Worm (Caenorhabditis elegans) whole organism, young adult: ENCODE measurements around the gene tig-2.
A peak's percentile ranks its signal among the peaks of the same experiment; 100 is the strongest.

ENCODE experiments used
- B0035.1 ChIP-seq: sonication (generic microtip); optimal IDR thresholded peaks from 2 replicates; lab custom pipeline; 2016; ENCODE audit warnings: missing genetic modification characterization, mild to moderate bottlenecking, missing compliant biosample characterization, missing genotype, missing genetic modification reagents
- B0261.1 ChIP-seq: sonication (generic microtip); optimal IDR thresholded peaks from 2 replicates; lab custom pipeline; 2016; ENCODE audit warnings: mild to moderate bottlenecking, missing genetic modification characterization, moderate library complexity, missing compliant biosample characterization
- T07F8.4 ChIP-seq: sonication (generic microtip); optimal IDR thresholded peaks from 2 replicates; lab custom pipeline; 2016; ENCODE audit warnings: mild to moderate bottlenecking, missing genetic modification characterization, moderate library complexity, missing compliant biosample characterization
- T26A5.8 ChIP-seq: sonication (generic microtip); optimal IDR thresholded peaks from 2 replicates; lab custom pipeline; 2016; ENCODE audit warnings: missing genetic modification characterization, missing compliant biosample characterization
- Y53G8AR.9 ChIP-seq: fragments of 200-800 bp; sonication (Bioruptor generic); conservative IDR thresholded peaks from 2 replicates; pipeline ENCODE4 v1.3.6; 2022; ENCODE audit warnings: missing genetic modification reagents, missing genetic modification characterization, missing compliant biosample characterization
- Y67H2A.10 ChIP-seq: fragments of 200-800 bp; sonication (Bioruptor generic); conservative IDR thresholded peaks from 2 replicates; pipeline ENCODE4 v1.3.6; 2022; ENCODE audit warnings: missing genetic modification reagents, missing genetic modification characterization, missing compliant biosample characterization
- Y95B8A.8 ChIP-seq: fragments of 200-800 bp; sonication (Bioruptor generic); IDR thresholded peaks from 2 replicates; pipeline ENCODE4 v1.3.6; 2022; ENCODE audit warnings: missing genetic modification reagents, missing genetic modification characterization, missing compliant biosample characterization
- aptf-2 ChIP-seq: fragments of 200-800 bp; sonication (Bioruptor generic); conservative IDR thresholded peaks from 2 replicates; pipeline ENCODE4 v1.3.6; 2022; ENCODE audit warnings: missing genetic modification reagents, missing genetic modification characterization, missing compliant biosample characterization
- atf-7 ChIP-seq: sonication (generic microtip); optimal IDR thresholded peaks from 2 replicates; lab custom pipeline; 2017; ENCODE audit warnings: mild to moderate bottlenecking, missing genetic modification characterization, missing compliant biosample characterization
- cebp-2 ChIP-seq: fragments of 200-800 bp; sonication (Bioruptor generic); IDR thresholded peaks from 2 replicates; pipeline ENCODE4 v1.3.6; 2022; ENCODE audit warnings: missing genetic modification characterization, missing compliant biosample characterization
- ceh-91 ChIP-seq: fragments of 200-800 bp; sonication (Bioruptor generic); IDR thresholded peaks from 2 replicates; pipeline ENCODE4 v1.3.6; 2022; ENCODE audit warnings: missing genetic modification reagents, missing genetic modification characterization, missing compliant biosample characterization
- chd-7 ChIP-seq: sonication (generic microtip); optimal IDR thresholded peaks from 2 replicates; lab custom pipeline; 2016; ENCODE audit warnings: mild to moderate bottlenecking, missing genetic modification characterization, moderate library complexity, missing compliant biosample characterization
- die-1 ChIP-seq: sonication (generic microtip); optimal IDR thresholded peaks from 2 replicates; lab custom pipeline; 2016; ENCODE audit warnings: missing genotype, mild to moderate bottlenecking, missing genetic modification characterization, missing compliant biosample characterization
- egrh-3 ChIP-seq: fragments of 200-800 bp; sonication (Bioruptor generic); IDR thresholded peaks from 2 replicates; pipeline ENCODE4 v1.3.6; 2022; ENCODE audit warnings: missing genetic modification reagents, missing genetic modification characterization, missing compliant biosample characterization
- ets-4 ChIP-seq: fragments of 200-800 bp; sonication (Bioruptor generic); optimal IDR thresholded peaks from 2 replicates; lab custom pipeline; 2018; ENCODE audit warnings: mild to moderate bottlenecking, missing genetic modification characterization, missing compliant biosample characterization
- him-1 ChIP-seq: sonication (generic microtip); optimal IDR thresholded peaks from 2 replicates; lab custom pipeline; 2016; ENCODE audit warnings: missing genotype, missing genetic modification reagents, missing genetic modification characterization, missing compliant biosample characterization
- hmg-1.2 ChIP-seq: fragments of 200-800 bp; sonication (Bioruptor generic); IDR thresholded peaks from 2 replicates; pipeline ENCODE4 v1.3.6; 2022; ENCODE audit warnings: missing genetic modification reagents, missing genetic modification characterization, missing compliant biosample characterization
- hmg-20 ChIP-seq: fragments of 200-800 bp; sonication (Bioruptor generic); IDR thresholded peaks from 2 replicates; pipeline ENCODE4 v1.3.6; 2022; ENCODE audit warnings: missing genetic modification reagents, missing genetic modification characterization, missing compliant biosample characterization
- lin-26 ChIP-seq: fragments of 200-800 bp; sonication (Bioruptor generic); IDR thresholded peaks from 2 replicates; pipeline ENCODE4 v1.3.6; 2022; ENCODE audit warnings: missing genetic modification reagents, missing genetic modification characterization, missing compliant biosample characterization
- lin-40 ChIP-seq: sonication (generic microtip); optimal IDR thresholded peaks from 2 replicates; lab custom pipeline; 2016; ENCODE audit warnings: missing genetic modification characterization, mild to moderate bottlenecking, missing compliant biosample characterization, missing genotype, missing genetic modification reagents
- lin-54 ChIP-seq: fragments of 200-800 bp; sonication (Bioruptor generic); optimal IDR thresholded peaks from 2 replicates; lab custom pipeline; 2018; ENCODE audit warnings: mild to moderate bottlenecking, missing genetic modification characterization, missing compliant biosample characterization
- lsy-27 ChIP-seq: sonication (generic microtip); optimal IDR thresholded peaks from 2 replicates; lab custom pipeline; 2017; ENCODE audit warnings: missing genetic modification characterization, mild to moderate bottlenecking, missing compliant biosample characterization, antibody characterized with exemption, missing genotype, borderline replicate concordance; ENCODE audit not compliant: insufficient read depth
- madf-3 ChIP-seq: fragments of 200-800 bp; sonication (Bioruptor generic); IDR thresholded peaks from 2 replicates; pipeline ENCODE4 v1.3.6; 2022; ENCODE audit warnings: missing genetic modification reagents, missing genetic modification characterization, missing compliant biosample characterization
- madf-8 ChIP-seq: fragments of 200-800 bp; sonication (Bioruptor generic); conservative IDR thresholded peaks from 2 replicates; pipeline ENCODE4 v1.3.6; 2022; ENCODE audit warnings: missing genetic modification reagents, missing genetic modification characterization, missing compliant biosample characterization
- mel-28 ChIP-seq: sonication (generic microtip); optimal IDR thresholded peaks from 2 replicates; lab custom pipeline; 2016; ENCODE audit warnings: borderline replicate concordance, mild to moderate bottlenecking, missing genetic modification characterization, missing compliant biosample characterization
- mes-4 ChIP-seq: sonication (generic microtip); optimal IDR thresholded peaks from 2 replicates; lab custom pipeline; 2016; ENCODE audit warnings: missing genotype, missing genetic modification characterization, missing compliant biosample characterization
- mxl-1 ChIP-seq: sonication (generic microtip); optimal IDR thresholded peaks from 2 replicates; lab custom pipeline; 2016; ENCODE audit warnings: missing genetic modification characterization, missing compliant biosample characterization
- nhr-90 ChIP-seq: sonication (generic microtip); optimal IDR thresholded peaks from 2 replicates; lab custom pipeline; 2016; ENCODE audit warnings: missing genotype, mild to moderate bottlenecking, missing genetic modification characterization, missing compliant biosample characterization
- pbrm-1 ChIP-seq: fragments of 200-800 bp; sonication (Bioruptor generic); IDR thresholded peaks from 2 replicates; pipeline ENCODE4 v1.3.6; 2022; ENCODE audit warnings: missing genetic modification reagents, missing genetic modification characterization, missing compliant biosample characterization
- rec-8 ChIP-seq, 2 experiments: sonication (generic microtip); optimal IDR thresholded peaks; 2 replicates each; lab custom pipeline; 2016; ENCODE audit warnings: mild to moderate bottlenecking in 2 of 2, missing genetic modification characterization in 2 of 2, missing genetic modification reagents in 2 of 2, missing genotype in 2 of 2, missing biosample characterization in 1 of 2, missing compliant biosample characterization in 1 of 2, moderate library complexity in 1 of 2
- sdz-38 ChIP-seq: sonication (generic microtip); optimal IDR thresholded peaks from 2 replicates; lab custom pipeline; 2016; ENCODE audit warnings: missing genotype, missing genetic modification characterization, missing compliant biosample characterization
- snpc-1.3 ChIP-seq: sonication (generic microtip); optimal IDR thresholded peaks from 2 replicates; lab custom pipeline; 2017; ENCODE audit warnings: missing genetic modification characterization, mild to moderate bottlenecking, missing compliant biosample characterization, antibody characterized with exemption, moderate library complexity, missing genotype, missing genetic modification reagents; ENCODE audit not compliant: insufficient read depth
- unc-62 ChIP-seq: fragments of 150-350 bp; optimal IDR thresholded peaks from 2 replicates; lab custom pipeline; 2014; ENCODE audit warnings: missing biosample characterization, missing genetic modification reagents, missing genetic modification characterization
- zfh-2 ChIP-seq: fragments of 200-800 bp; sonication (Bioruptor generic); conservative IDR thresholded peaks from 2 replicates; pipeline ENCODE4 v1.3.6; 2022; ENCODE audit warnings: missing genetic modification reagents, missing genetic modification characterization, missing compliant biosample characterization
- ztf-26 ChIP-seq: sonication (generic microtip); optimal IDR thresholded peaks from 2 replicates; lab custom pipeline; 2017; ENCODE audit warnings: missing genetic modification characterization, missing compliant biosample characterization
- ztf-3 ChIP-seq: fragments of 200-800 bp; sonication (Bioruptor generic); optimal IDR thresholded peaks from 2 replicates; lab custom pipeline; 2018; ENCODE audit warnings: mild to moderate bottlenecking, missing genetic modification characterization, missing compliant biosample characterization

tig-2 gene

DNA sequence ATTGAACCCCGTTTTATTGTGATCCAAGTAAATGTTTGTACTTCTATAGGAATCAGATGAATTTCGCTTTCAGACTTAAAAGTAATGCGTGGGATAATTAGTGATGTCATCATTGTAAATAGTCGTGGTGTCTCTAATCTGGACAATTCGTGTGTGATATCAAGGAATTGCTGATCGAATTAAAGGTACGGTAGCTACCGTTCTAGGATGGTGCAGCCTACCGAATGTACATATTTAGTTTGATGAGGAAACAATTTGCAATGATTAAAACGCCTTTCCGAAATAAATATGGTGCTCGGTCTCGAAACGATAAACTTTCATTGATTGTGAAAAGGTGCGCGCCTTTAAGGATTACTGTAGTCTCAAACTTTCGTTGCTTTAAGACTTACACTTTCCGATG lies 28.6 kb upstream of the tig-2 start (continued):
- no peak for TF ChIP-seq chd-7
- TF ChIP-seq aptf-2 (GFP tag; lab: Robert Waterston, UW) = no peak
- no peak for TF ChIP-seq die-1 (tag; lab: Kevin White, UChicago)
- TF ChIP-seq lin-26 = no peak
- no peak for TF ChIP-seq atf-7 (tag; lab: Kevin White, UChicago)
- no peak for TF ChIP-seq mxl-1
- no peak for TF ChIP-seq unc-62 (GFP tag; lab: Kevin White, UChicago)
- no peak for TF ChIP-seq zfh-2 (GFP tag; lab: Robert Waterston, UW)
- no peak for TF ChIP-seq pbrm-1 (GFP tag; lab: Robert Waterston, UW)
- no peak for TF ChIP-seq cebp-2 (GFP tag; lab: Robert Waterston, UW)
- TF ChIP-seq rec-8 (tag; optimal IDR thresholded peaks at IDR 0.05; lab: Kevin White, UChicago) = no peak
- TF ChIP-seq lin-54 (GFP tag; lab: Kevin White, UChicago) = no peak
- TF ChIP-seq mes-4 (tag; lab: Kevin White, UChicago) = no peak
- TF ChIP-seq hmg-1.2 (GFP tag; lab: Robert Waterston, UW) = peak; percentile 14; the same call in 1 of the 2 replicates
- no peak for TF ChIP-seq lsy-27 (tag; lab: Kevin White, UChicago)
- TF ChIP-seq lin-40 (tag; lab: Kevin White, UChicago) = no peak
- TF ChIP-seq Y67H2A.10 (GFP tag; lab: Robert Waterston, UW) = no peak
- 0 out of 2 replicates have a peak, but pooled peaks have one; percentile 39 for TF ChIP-seq Y95B8A.8 (GFP tag; lab: Robert Waterston, UW)
- peak; percentile 78; the same call in 1 of the 2 replicates for TF ChIP-seq madf-3 (GFP tag; lab: Robert Waterston, UW)
- TF ChIP-seq ztf-3 (GFP tag; lab: Kevin White, UChicago) = no peak
- peak; percentile 21 for TF ChIP-seq him-1 (tag; lab: Kevin White, UChicago)
- no peak for TF ChIP-seq madf-8 (GFP tag; lab: Robert Waterston, UW)
- TF ChIP-seq B0261.1 (tag; lab: Kevin White, UChicago) = no peak
- TF ChIP-seq ceh-91 = no peak
- TF ChIP-seq mel-28 = no peak
- no peak for TF ChIP-seq snpc-1.3 (tag; lab: Kevin White, UChicago)
- no peak for TF ChIP-seq sdz-38 (tag; lab: Kevin White, UChicago)
- no peak for TF ChIP-seq ztf-26 (tag; lab: Kevin White, UChicago)
- peak; percentile 2 for TF ChIP-seq T26A5.8 (tag; lab: Kevin White, UChicago)
- no peak for TF ChIP-seq T07F8.4 (tag; lab: Kevin White, UChicago)
- TF ChIP-seq nhr-90 (tag; lab: Kevin White, UChicago) = no peak

- TF ChIP-seq B0035.1 (tag; lab: Kevin White, UChicago) = no peak
- no peak for TF ChIP-seq ets-4 (GFP tag; lab: Kevin White, UChicago)
- peak; percentile 39; the same call in 1 of the 2 replicates for TF ChIP-seq egrh-3 (GFP tag; lab: Robert Waterston, UW)
- TF ChIP-seq hmg-20 (GFP tag; lab: Robert Waterston, UW) = 0 out of 2 replicates have a peak, but pooled peaks have one; percentile 14
- TF ChIP-seq Y53G8AR.9 (GFP tag; lab: Robert Waterston, UW) = 0 out of 2 replicates have a peak, but pooled peaks have one; percentile 56
These were observed 28.1 kb upstream of the tig-2 start for ce11 chrV:4758019-4758418.
